Worm (Caenorhabditis elegans): ENCODE results near the gene abce-1.

abce-1 gene

DNA sequence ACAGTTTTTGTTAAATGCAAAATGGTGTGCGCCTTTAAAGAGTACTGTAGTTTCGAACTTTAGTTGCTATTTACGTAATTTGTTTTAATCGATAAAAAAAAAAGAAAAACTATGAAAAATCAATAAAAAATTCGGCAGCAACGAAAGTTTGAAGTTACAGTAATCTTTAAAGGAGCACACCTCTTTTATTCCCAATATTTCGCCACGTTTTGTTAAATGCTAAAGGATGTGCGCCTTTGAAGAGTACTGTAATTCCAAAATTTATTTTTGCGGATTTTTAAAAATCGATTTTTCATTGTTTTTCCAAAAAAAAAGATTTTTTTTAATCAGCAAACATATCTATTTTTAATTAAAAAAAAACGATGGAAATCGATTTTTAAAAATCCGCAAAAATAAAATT is 20.1 kb downstream of the abce-1 start:
- TF ChIP-seq ets-5 (GFP tag; IDR thresholded peaks at IDR 0.05) (no peak), nhr-76 (tag; optimal IDR thresholded peaks at IDR 0.05) (no peak), nhr-19 (GFP tag; conservative IDR thresholded peaks at IDR 0.05) (no peak), nhr-28 (tag; optimal IDR thresholded peaks at IDR 0.05) (no peak), ztf-4 (tag; optimal IDR thresholded peaks at IDR 0.05) (no peak), nhr-237 (tag; optimal IDR thresholded peaks at IDR 0.05) (no peak), lin-39 (tag; optimal IDR thresholded peaks at IDR 0.05) (no peak), nhr-90 (tag; optimal IDR thresholded peaks at IDR 0.05; ENCODE audit: poor library complexity) (no peak), jun-1 (tag; optimal IDR thresholded peaks at IDR 0.05) (no peak), unc-130 (tag; optimal IDR thresholded peaks at IDR 0.05) (no peak), egl-27 (tag; optimal IDR thresholded peaks at IDR 0.05) (no peak), nhr-77 (tag; optimal IDR thresholded peaks at IDR 0.05) (no peak), ceh-8 (GFP tag; optimal IDR thresholded peaks at IDR 0.05) (no peak)

ce11 chrIII:13176876-13177275 is 23.3 kb downstream of the abce-1 start:
- no peak for TF ChIP-seq efl-1 (optimal IDR thresholded peaks at IDR 0.05)
- TF ChIP-seq efl-1 (GFP tag; optimal IDR thresholded peaks at IDR 0.05 in 1 of 2), result peak in 1 of 2 experiments; percentile 11
- TF ChIP-seq nhr-85 (tag), result no peak
- no peak for TF ChIP-seq nhr-11 (tag; optimal IDR thresholded peaks at IDR 0.05)

ce11 chrIII:13182003-13182402 is 28.4 kb downstream of the abce-1 start:
- TF ChIP-seq unc-30 (tag; optimal IDR thresholded peaks at IDR 0.05) (no peak), zip-4 (GFP tag; optimal IDR thresholded peaks at IDR 0.05) (no peak), sptf-1 (tag; optimal IDR thresholded peaks at IDR 0.05) (no peak), lir-3 (tag; optimal IDR thresholded peaks at IDR 0.05; ENCODE audit: poor library complexity) (no peak), nhr-12 (tag; optimal IDR thresholded peaks at IDR 0.05) (no peak), zag-1 (tag; optimal IDR thresholded peaks at IDR 0.05) (no peak), isw-1 (GFP tag; IDR thresholded peaks at IDR 0.05) (no peak), efl-1 (optimal IDR thresholded peaks at IDR 0.05) (peak; percentile 8 to 10), efl-1 (GFP tag; optimal IDR thresholded peaks at IDR 0.05 in 1 of 2) (peak in 1 of 2 experiments; percentile 92), xbp-1 (tag; optimal IDR thresholded peaks at IDR 0.05) (no peak), hlh-4 (tag; optimal IDR thresholded peaks at IDR 0.05) (no peak), sox-4 (tag; optimal IDR thresholded peaks at IDR 0.05) (no peak), jun-1 (tag; optimal IDR thresholded peaks at IDR 0.05) (no peak), aha-1 (tag; optimal IDR thresholded peaks at IDR 0.05) (no peak), fkh-4 (tag; optimal IDR thresholded peaks at IDR 0.05; ENCODE audit: borderline replicate concordance) (no peak), nhr-85 (tag) (peak; percentile 60), alr-1 (tag; optimal IDR thresholded peaks at IDR 0.05; ENCODE audit: borderline replicate concordance) (no peak), nhr-47 (tag; optimal IDR thresholded peaks at IDR 0.05) (no peak), nhr-71 (tag; optimal IDR thresholded peaks at IDR 0.05) (peak; percentile 13), lin-14 (GFP tag; optimal IDR thresholded peaks at IDR 0.05) (peak; percentile 70), mep-1 (tag; optimal IDR thresholded peaks at IDR 0.05) (peak; percentile 63), mef-2 (tag; optimal IDR thresholded peaks at IDR 0.05) (no peak), unc-130 (tag; optimal IDR thresholded peaks at IDR 0.05) (no peak), nhr-20 (tag; optimal IDR thresholded peaks at IDR 0.05) (no peak), ceh-88 (GFP tag; IDR thresholded peaks at IDR 0.05) (no peak), dpl-1 (GFP tag; optimal IDR thresholded peaks at IDR 0.05) (peak in 1 of 3 experiments; percentile 11), blmp-1 (tag; optimal IDR thresholded peaks at IDR 0.05) (peak; percentile 87), nhr-84 (tag; optimal IDR thresholded peaks at IDR 0.05) (no peak), pag-3 (tag; optimal IDR thresholded peaks at IDR 0.05; ENCODE audit: borderline replicate concordance, insufficient read depth) (no peak), F16B12.6 (tag; optimal IDR thresholded peaks at IDR 0.05) (no peak), nhr-90 (tag; optimal IDR thresholded peaks at IDR 0.05; ENCODE audit: poor library complexity) (no peak), rnt-1 (tag; optimal IDR thresholded peaks at IDR 0.05) (no peak), lsy-2 (tag; optimal IDR thresholded peaks at IDR 0.05) (no peak), pqm-1 (tag; optimal IDR thresholded peaks at IDR 0.05) (no peak), dsc-1 (tag; optimal IDR thresholded peaks at IDR 0.05) (peak; percentile 7)

All from whole organism, L1 larva.